Worm (Caenorhabditis elegans): ENCODE results near the gene Y48A6C.8.

DNA sequence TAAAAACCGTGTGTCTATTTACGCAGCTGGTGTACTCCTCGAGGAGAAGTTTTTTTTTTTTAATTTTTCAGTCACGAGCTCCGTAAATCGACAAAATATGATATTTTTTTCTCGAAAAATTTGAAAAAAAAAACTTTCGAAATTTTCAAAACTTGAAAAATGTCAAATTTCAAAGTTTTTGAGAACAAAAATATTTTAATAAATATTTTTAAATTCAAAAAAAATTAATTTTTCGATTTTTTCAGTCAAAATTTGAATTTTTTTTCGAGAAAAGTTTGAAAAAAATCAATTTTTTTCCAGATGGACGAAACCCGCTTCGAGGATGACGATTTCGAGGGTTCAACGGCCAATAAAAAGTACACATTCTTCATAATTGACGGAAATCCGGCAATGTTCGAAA is 27.1 kb upstream of the Y48A6C.8 start, which contains the start of gene cku-70:
- TF ChIP-seq nhr-11 (tag; optimal IDR thresholded peaks at IDR 0.05), result no peak
- no peak for TF ChIP-seq nhr-12 (tag; optimal IDR thresholded peaks at IDR 0.05)
- no peak for TF ChIP-seq lin-15B (tag; optimal IDR thresholded peaks at IDR 0.05)
- no peak for TF ChIP-seq nhr-237 (tag; optimal IDR thresholded peaks at IDR 0.05)
- no peak for TF ChIP-seq pqm-1 (tag; optimal IDR thresholded peaks at IDR 0.05)
- TF ChIP-seq jun-1 (tag; optimal IDR thresholded peaks at IDR 0.05), result no peak
- TF ChIP-seq snpc-4 (tag; optimal IDR thresholded peaks at IDR 0.05), result no peak
- TF ChIP-seq nhr-28 (tag; optimal IDR thresholded peaks at IDR 0.05), result no peak
- TF ChIP-seq hmg-11 (tag; optimal IDR thresholded peaks at IDR 0.05), result no peak
- TF ChIP-seq fkh-2 (tag; optimal IDR thresholded peaks at IDR 0.05), result no peak
- no peak for TF ChIP-seq fkh-10 (GFP tag; optimal IDR thresholded peaks at IDR 0.05)
- no peak for TF ChIP-seq egl-27 (tag; optimal IDR thresholded peaks at IDR 0.05)
- TF ChIP-seq nhr-23 (tag; optimal IDR thresholded peaks at IDR 0.05), result no peak
